Fruit fly (Drosophila melanogaster) whole organism, embryonic: ENCODE results near the gene CG17097.

Source experiments
- ATbp ChIP-seq: fragments of 200-800 bp; sonication (Bioruptor generic); optimal IDR thresholded peaks from 2 replicates; lab custom pipeline; 2017; ENCODE audit warnings: missing biosample characterization, mild to moderate bottlenecking, missing genetic modification characterization, missing genetic modification reagents
- CG10267 ChIP-seq: fragments of 200-800 bp; sonication (Bioruptor generic); optimal IDR thresholded peaks from 2 replicates; lab custom pipeline; 2018; ENCODE audit warnings: missing biosample characterization, mild to moderate bottlenecking, missing genetic modification characterization, moderate library complexity
- CG11398 ChIP-seq: fragments of 200-800 bp; sonication (Bioruptor generic); optimal IDR thresholded peaks from 2 replicates; lab custom pipeline; 2016; ENCODE audit warnings: missing biosample characterization, missing genetic modification characterization
- CG12236 ChIP-seq: fragments of 200-800 bp; sonication (Bioruptor generic); optimal IDR thresholded peaks from 2 replicates; lab custom pipeline; 2016; ENCODE audit warnings: missing biosample characterization, missing genetic modification characterization
- CG13287 ChIP-seq: fragments of 200-800 bp; sonication (Bioruptor generic); IDR thresholded peaks from 2 replicates; pipeline ENCODE4 v1.3.6; 2022; ENCODE audit warnings: missing biosample characterization, missing genetic modification characterization; ENCODE audit not compliant: partially characterized antibody
- CG13624 ChIP-seq: fragments of 200-800 bp; sonication (Bioruptor generic); optimal IDR thresholded peaks from 2 replicates; lab custom pipeline; 2016; ENCODE audit warnings: missing biosample characterization, missing genetic modification characterization
- CG14860 ChIP-seq: fragments of 200-800 bp; sonication (Bioruptor generic); IDR thresholded peaks from 3 replicates; pipeline ENCODE4 v1.3.6; 2022; ENCODE audit warnings: missing biosample characterization, missing genetic modification characterization; ENCODE audit not compliant: partially characterized antibody
- CG17186 ChIP-seq: fragments of 200-800 bp; sonication (Bioruptor generic); optimal IDR thresholded peaks from 3 replicates; lab custom pipeline; 2017; ENCODE audit warnings: missing biosample characterization, missing genetic modification reagents, missing genetic modification characterization
- CG17568 ChIP-seq: fragments of 200-800 bp; sonication (Bioruptor generic); optimal IDR thresholded peaks from 2 replicates; lab custom pipeline; 2018; ENCODE audit warnings: missing biosample characterization, mild to moderate bottlenecking, missing genetic modification characterization, moderate library complexity
- CG2129 ChIP-seq: fragments of 200-800 bp; sonication (Bioruptor generic); IDR thresholded peaks from 2 replicates; pipeline ENCODE4 v1.3.6; 2022; ENCODE audit warnings: missing biosample characterization, missing genetic modification characterization; ENCODE audit not compliant: partially characterized antibody
- CG31388 ChIP-seq: fragments of 200-800 bp; sonication (Bioruptor generic); optimal IDR thresholded peaks from 2 replicates; lab custom pipeline; 2016; ENCODE audit warnings: missing biosample characterization, missing genetic modification characterization
- CG3163 ChIP-seq: fragments of 200-800 bp; sonication (Bioruptor generic); optimal IDR thresholded peaks from 3 replicates; lab custom pipeline; 2016; ENCODE audit warnings: missing biosample characterization, missing genetic modification characterization
- CG34376 ChIP-seq: fragments of 200-800 bp; sonication (Bioruptor generic); optimal IDR thresholded peaks from 2 replicates; lab custom pipeline; 2018; ENCODE audit warnings: missing biosample characterization, mild to moderate bottlenecking, missing genetic modification characterization
- CG4404 ChIP-seq: fragments of 200-800 bp; sonication (Bioruptor generic); IDR thresholded peaks from 2 replicates; pipeline ENCODE4 v1.3.6; 2022; ENCODE audit warnings: missing biosample characterization, missing genetic modification characterization
- CG4617 ChIP-seq: fragments of 200-800 bp; sonication (Bioruptor generic); optimal IDR thresholded peaks from 3 replicates; lab custom pipeline; 2016; ENCODE audit warnings: missing biosample characterization, missing genetic modification characterization, borderline replicate concordance
- CG4820 ChIP-seq: fragments of 200-800 bp; sonication (Bioruptor generic); optimal IDR thresholded peaks from 3 replicates; lab custom pipeline; 2016; ENCODE audit warnings: missing biosample characterization, missing genetic modification characterization
- CG5953 ChIP-seq: fragments of 200-800 bp; sonication (Bioruptor generic); IDR thresholded peaks from 2 replicates; pipeline ENCODE4 v1.3.6; 2022; ENCODE audit warnings: missing biosample characterization, missing genetic modification characterization
- Doc3 ChIP-seq: fragments of 200-800 bp; sonication (Bioruptor generic); IDR thresholded peaks from 3 replicates; pipeline ENCODE4 v1.3.6; 2022; ENCODE audit warnings: missing biosample characterization, missing genetic modification characterization; ENCODE audit not compliant: partially characterized antibody
- ERR ChIP-seq: fragments of 200-800 bp; sonication (Bioruptor generic); optimal IDR thresholded peaks from 2 replicates; lab custom pipeline; 2016; ENCODE audit warnings: missing biosample characterization, missing genetic modification characterization
- HLH3B ChIP-seq: fragments of 200-800 bp; sonication (Bioruptor generic); IDR thresholded peaks from 2 replicates; pipeline ENCODE4 v1.3.6; 2022; ENCODE audit warnings: missing biosample characterization, missing genetic modification characterization
- HLHmδ ChIP-seq: fragments of 200-800 bp; sonication (Bioruptor generic); optimal IDR thresholded peaks from 2 replicates; lab custom pipeline; 2018; ENCODE audit warnings: missing biosample characterization, mild to moderate bottlenecking, missing genetic modification characterization, moderate library complexity
- Hey ChIP-seq: fragments of 200-800 bp; sonication (Bioruptor generic); optimal IDR thresholded peaks from 3 replicates; lab custom pipeline; 2018; ENCODE audit warnings: missing biosample characterization, mild to moderate bottlenecking, missing genetic modification characterization
- Lim3 ChIP-seq: fragments of 200-800 bp; sonication (Bioruptor generic); IDR thresholded peaks from 2 replicates; pipeline ENCODE4 v1.3.6; 2022; ENCODE audit warnings: missing biosample characterization, missing genetic modification characterization
- NC2α ChIP-seq: fragments of 200-800 bp; sonication (Bioruptor generic); optimal IDR thresholded peaks from 2 replicates; lab custom pipeline; 2016; ENCODE audit warnings: missing biosample characterization, missing genetic modification characterization
- Oli ChIP-seq: fragments of 200-800 bp; sonication (Bioruptor generic); optimal IDR thresholded peaks from 2 replicates; lab custom pipeline; 2018; ENCODE audit warnings: missing biosample characterization, mild to moderate bottlenecking, missing genetic modification characterization, moderate library complexity
- TFAM ChIP-seq: fragments of 200-800 bp; sonication (Bioruptor generic); optimal IDR thresholded peaks from 2 replicates; lab custom pipeline; 2017; ENCODE audit warnings: missing biosample characterization, missing genetic modification characterization, inconsistent platforms
- amos ChIP-seq: fragments of 200-800 bp; sonication (Bioruptor generic); IDR thresholded peaks from 2 replicates; pipeline ENCODE4 v1.3.6; 2022; ENCODE audit warnings: missing biosample characterization, missing genetic modification characterization; ENCODE audit not compliant: partially characterized antibody
- az2 ChIP-seq: fragments of 200-800 bp; sonication (Bioruptor generic); optimal IDR thresholded peaks from 3 replicates; lab custom pipeline; 2016; ENCODE audit warnings: missing biosample characterization, missing genetic modification characterization
- cad ChIP-seq: fragments of >200 bp; optimal IDR thresholded peaks from 2 replicates; lab custom pipeline; 2017; ENCODE audit warnings: missing biosample characterization, missing genetic modification characterization
- cas ChIP-seq: fragments of 200-800 bp; sonication (Bioruptor generic); IDR thresholded peaks from 2 replicates; pipeline ENCODE4 v1.3.6; 2022; ENCODE audit warnings: missing biosample characterization, missing genetic modification characterization
- chm ChIP-seq: fragments of 200-800 bp; sonication (Bioruptor generic); IDR thresholded peaks from 2 replicates; pipeline ENCODE4 v1.3.6; 2022; ENCODE audit warnings: missing biosample characterization, missing genetic modification characterization
- grau ChIP-seq: fragments of 200-800 bp; optimal IDR thresholded peaks from 3 replicates; lab custom pipeline; 2019; ENCODE audit warnings: missing biosample characterization, mild to moderate bottlenecking, missing genetic modification characterization, moderate library complexity
- jigr1 ChIP-seq: fragments of 200-800 bp; sonication (Bioruptor generic); IDR thresholded peaks from 3 replicates; pipeline ENCODE4 v1.3.6; 2022; ENCODE audit warnings: missing biosample characterization, missing genetic modification characterization
- jing ChIP-seq: fragments of 200-800 bp; sonication (Bioruptor generic); optimal IDR thresholded peaks from 2 replicates; lab custom pipeline; 2018; ENCODE audit warnings: missing biosample characterization, mild to moderate bottlenecking, missing genetic modification characterization
- lab ChIP-seq: fragments of 200-800 bp; sonication (Bioruptor generic); optimal IDR thresholded peaks from 3 replicates; lab custom pipeline; 2017; ENCODE audit warnings: missing biosample characterization, missing genetic modification characterization, mild to moderate bottlenecking, moderate library complexity, missing genetic modification reagents
- lov ChIP-seq, 2 experiments: fragments of 200-800 bp in 1 of 2; fragments of >200 bp in 1 of 2; sonication (Bioruptor generic) in 1 of 2; IDR thresholded peaks in 1 of 2; optimal IDR thresholded peaks in 1 of 2; 2 replicates in 1 of 2; 3 replicates in 1 of 2; pipeline versions ENCODE4 v1.3.6 to Lab custom; 2017 to 2022; ENCODE audit warnings: missing biosample characterization in 1 of 2, missing genetic modification characterization in 1 of 2
- nau ChIP-seq: fragments of 200-800 bp; sonication (Bioruptor generic); optimal IDR thresholded peaks from 3 replicates; lab custom pipeline; 2017; ENCODE audit warnings: missing biosample characterization, mild to moderate bottlenecking, missing genetic modification characterization, missing genetic modification reagents
- otp ChIP-seq: fragments of 200-800 bp; sonication (Bioruptor generic); IDR thresholded peaks from 3 replicates; pipeline ENCODE4, ENCODE4 v1.3.6; 2022; ENCODE audit warnings: missing biosample characterization, missing genetic modification characterization
- pan ChIP-seq, 4 experiments: fragments of >200 bp in 3 of 4; fragments of 200-800 bp in 1 of 4; sonication (Bioruptor generic) in 1 of 4; optimal IDR thresholded peaks in 3 of 4; IDR thresholded peaks in 1 of 4; 2 replicates each; pipeline versions ENCODE4 v1.3.6 to Lab custom; 2017 to 2022; ENCODE audit warnings: missing biosample characterization in 2 of 4, missing genetic modification characterization in 2 of 4, mixed read lengths in 1 of 4
- pnt ChIP-seq: fragments of 200-800 bp; sonication (Bioruptor generic); optimal IDR thresholded peaks from 3 replicates; lab custom pipeline; 2016; ENCODE audit warnings: missing biosample characterization, missing genetic modification characterization
- repo ChIP-seq: fragments of 200-800 bp; sonication (Bioruptor generic); optimal IDR thresholded peaks from 2 replicates; lab custom pipeline; 2016; ENCODE audit warnings: missing biosample characterization, missing genetic modification characterization
- sc ChIP-seq, 3 experiments: fragments of >200 bp in 2 of 3; fragments of 200-800 bp in 1 of 3; sonication (Bioruptor generic) in 1 of 3; optimal IDR thresholded peaks; 2 replicates in 2 of 3; 3 replicates in 1 of 3; lab custom pipeline; 2017; ENCODE audit warnings: mild to moderate bottlenecking in 1 of 3, missing biosample characterization in 1 of 3, missing genetic modification characterization in 1 of 3, missing genetic modification reagents in 1 of 3
- scrt ChIP-seq: fragments of 200-800 bp; sonication (Bioruptor generic); optimal IDR thresholded peaks from 2 replicates; lab custom pipeline; 2018; ENCODE audit warnings: missing biosample characterization, mild to moderate bottlenecking, missing genetic modification characterization, moderate library complexity
- slp2 ChIP-seq: fragments of 200-800 bp; sonication (Bioruptor generic); optimal IDR thresholded peaks from 2 replicates; lab custom pipeline; 2016; ENCODE audit warnings: missing biosample characterization, missing genetic modification characterization
- tin ChIP-seq: fragments of 200-800 bp; sonication (Bioruptor generic); optimal IDR thresholded peaks from 3 replicates; lab custom pipeline; 2016; ENCODE audit warnings: missing biosample characterization, missing genetic modification characterization
- vvl ChIP-seq: fragments of 200-800 bp; sonication (Bioruptor generic); IDR thresholded peaks from 2 replicates; pipeline ENCODE4 v1.3.6; 2022; ENCODE audit warnings: missing biosample characterization, missing genetic modification characterization
- yki ChIP-seq: fragments of >200 bp; optimal IDR thresholded peaks from 3 replicates; lab custom pipeline; 2018
- zf30C ChIP-seq: fragments of 200-800 bp; sonication (Bioruptor generic); optimal IDR thresholded peaks from 3 replicates; lab custom pipeline; 2018; ENCODE audit warnings: missing biosample characterization, mild to moderate bottlenecking, missing genetic modification characterization
- zfh2 ChIP-seq: fragments of 200-800 bp; sonication (Bioruptor generic); optimal IDR thresholded peaks from 2 replicates; lab custom pipeline; 2016; ENCODE audit warnings: missing biosample characterization, missing genetic modification characterization

Gene CG17097

DNA sequence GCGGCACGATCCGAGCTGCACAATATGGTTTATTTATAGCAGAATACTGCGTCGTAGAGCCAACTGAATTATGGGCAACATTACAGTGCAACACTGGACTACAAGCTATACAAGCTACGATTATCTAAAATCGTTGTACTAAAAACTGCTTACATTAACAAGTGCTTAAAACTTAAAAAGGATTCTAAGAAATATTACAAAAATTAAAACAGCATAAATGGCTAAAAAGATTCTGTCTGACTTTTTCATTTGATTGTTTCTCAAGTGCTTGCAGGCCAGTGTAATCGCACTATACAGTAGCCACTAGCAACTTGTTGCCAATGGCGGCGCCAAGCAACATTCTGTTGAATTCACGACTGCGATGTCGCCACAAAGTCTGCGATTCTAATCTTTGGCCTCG, 29.4 kb upstream of the CG17097 start:
- TF ChIP-seq CG4820 (GFP tag; lab: Kevin White, UChicago) (peak; percentile 71), tin (GFP tag; lab: Kevin White, UChicago) (peak; percentile 68), TFAM (no peak), Oli (tag; lab: Kevin White, UChicago) (peak; percentile 77), zf30C (GFP tag; lab: Kevin White, UChicago) (no peak), HLH3B (GFP tag; lab: Robert Waterston, UW) (peak; percentile 88), CG3163 (GFP tag; lab: Kevin White, UChicago) (no peak), jigr1 (0 out of 3 replicates have a peak, but pooled peaks have one; percentile 36), scrt (GFP tag; lab: Kevin White, UChicago) (peak; percentile 51), chm (GFP tag; lab: Robert Waterston, UW) (peak; percentile 84), CG17568 (peak; percentile 49), ATbp (GFP tag; lab: Kevin White, UChicago) (peak; percentile 76), Doc3 (GFP tag; lab: Robert Waterston, UW) (no peak), HLHmδ (GFP tag; lab: Kevin White, UChicago) (no peak), otp (0 out of 3 replicates have a peak, but pooled peaks have one; percentile 63), vvl (peak; percentile 93), jing (peak; percentile 36), nau (GFP tag; lab: Kevin White, UChicago) (peak; percentile 54), pnt (peak; percentile 62), lab (peak; percentile 73), CG4404 (peak; percentile 54; the same call in 1 of the 2 replicates), CG17186 (GFP tag; lab: Kevin White, UChicago) (peak; percentile 24), cas (GFP tag; lab: Robert Waterston, UW) (0 out of 2 replicates have a peak, but pooled peaks have one; percentile 37), slp2 (GFP tag; lab: Kevin White, UChicago) (peak; percentile 29), CG34376 (GFP tag; lab: Kevin White, UChicago) (no peak), pan (optimal IDR thresholded peaks at IDR 0.05; lab: Kevin White, UChicago) (no peak), pan (GFP tag; optimal IDR thresholded peaks at IDR 0.05 in 1 of 2, IDR thresholded peaks at IDR 0.05 in 1 of 2) (peak in 1 of 2 experiments; percentile 90), grau (peak; percentile 74), CG31388 (GFP tag; lab: Kevin White, UChicago) (no peak), Hey (tag; lab: Kevin White, UChicago) (no peak), yki (lab: Kevin White, UChicago) (no peak), az2 (peak; percentile 77), lov (optimal IDR thresholded peaks at IDR 0.05; lab: Kevin White, UChicago) (no peak), lov (GFP tag; IDR thresholded peaks at IDR 0.05; lab: Robert Waterston, UW) (peak; percentile 71; the same call in 2 of the 3 replicates), CG4617 (peak; percentile 11), Lim3 (no peak), CG13287 (GFP tag; lab: Robert Waterston, UW) (no peak), CG12236 (GFP tag; lab: Kevin White, UChicago) (no peak), cad (no peak), CG2129 (GFP tag; lab: Robert Waterston, UW) (no peak), amos (GFP tag; lab: Robert Waterston, UW) (no peak), sc (optimal IDR thresholded peaks at IDR 0.05; lab: Kevin White, UChicago) (no peak), sc (GFP tag; optimal IDR thresholded peaks at IDR 0.05; lab: Kevin White, UChicago) (peak; percentile 61), CG10267 (tag; lab: Kevin White, UChicago) (peak; percentile 73), CG14860 (GFP tag; lab: Robert Waterston, UW) (no peak), ERR (GFP tag; lab: Kevin White, UChicago) (peak; percentile 42), repo (GFP tag; lab: Kevin White, UChicago) (peak; percentile 45), zfh2 (GFP tag; lab: Kevin White, UChicago) (no peak), NC2α (GFP tag; lab: Kevin White, UChicago) (no peak), CG5953 (GFP tag; lab: Robert Waterston, UW) (peak; percentile 60), CG13624 (GFP tag; lab: Kevin White, UChicago) (peak; percentile 51), CG11398 (GFP tag; lab: Kevin White, UChicago) (peak; percentile 24)
